Fruit fly (Drosophila melanogaster): ENCODE measurements around the gene Grip71.

Gene Grip71

DNA sequence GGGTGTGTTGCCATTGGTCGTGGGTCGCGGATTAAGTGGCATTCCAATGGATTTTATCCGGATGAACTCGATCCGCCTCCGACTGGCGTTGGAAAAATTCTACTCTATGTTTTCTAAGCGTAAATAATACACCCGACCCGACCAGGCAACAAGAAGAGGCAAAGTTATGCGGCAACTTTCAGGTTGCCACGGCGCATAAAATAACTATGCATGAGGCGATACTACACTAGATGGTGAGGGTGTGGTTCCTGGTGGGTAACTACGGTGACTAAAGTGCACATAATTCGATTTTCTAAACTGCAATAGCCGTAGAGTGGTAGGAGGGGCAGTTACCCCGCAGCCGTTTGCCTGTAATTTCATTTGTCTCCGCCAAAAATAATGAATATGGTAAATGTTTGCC, 37.5 kb upstream of the Grip71 start, which contains the start of gene CG43338:
Gene CG43338, minus strand, starts transcription at position 101 of the 400 bp plus-strand sequence.
- no peak for TF ChIP-seq CG18764 (GFP tag; optimal IDR thresholded peaks at IDR 0.05)
- TF ChIP-seq CG13775 (GFP tag; optimal IDR thresholded peaks at IDR 0.05), result no peak
- TF ChIP-seq CG12659 (GFP tag; optimal IDR thresholded peaks at IDR 0.05), result no peak
- TF ChIP-seq CG8388 (GFP tag; optimal IDR thresholded peaks at IDR 0.05), result no peak
- TF ChIP-seq CG4328 (GFP tag; optimal IDR thresholded peaks at IDR 0.05), result no peak
- no peak for TF ChIP-seq onecut (GFP tag; IDR thresholded peaks at IDR 0.05)
- no peak for TF ChIP-seq phol (tag; optimal IDR thresholded peaks at IDR 0.05)
- TF ChIP-seq emc (GFP tag; optimal IDR thresholded peaks at IDR 0.05), result no peak
- TF ChIP-seq Dip2 (GFP tag; IDR thresholded peaks at IDR 0.05), result no peak
- TF ChIP-seq peb (GFP tag; IDR thresholded peaks at IDR 0.05), result no peak
- TF ChIP-seq trem (tag; optimal IDR thresholded peaks at IDR 0.05), result no peak
- no peak for TF ChIP-seq pan (optimal IDR thresholded peaks at IDR 0.05)
- no peak for TF ChIP-seq pan (GFP tag; optimal IDR thresholded peaks at IDR 0.05 in 1 of 2, IDR thresholded peaks at IDR 0.05 in 1 of 2)

DNA sequence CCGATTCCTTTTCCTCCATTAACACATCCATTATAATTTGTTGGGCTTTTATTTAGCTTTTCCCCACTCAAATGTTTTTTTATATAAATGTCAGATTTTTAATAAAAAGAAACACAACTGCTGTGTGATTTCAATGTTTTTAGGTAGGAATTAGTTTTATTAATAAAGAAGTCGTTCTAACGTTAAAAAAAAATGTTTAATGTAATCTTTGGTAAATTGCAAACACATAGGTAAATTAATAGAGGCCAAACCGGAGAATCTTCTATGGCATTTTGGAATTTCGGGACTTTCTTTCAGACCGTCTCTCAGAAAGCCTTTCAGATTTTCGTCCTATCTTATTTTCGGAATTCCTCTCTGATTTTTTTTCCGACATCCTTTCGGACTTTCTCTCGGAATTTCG, 35.5 kb upstream of the Grip71 start, which contains the start of gene CG43339:
Gene CG43339, minus strand, starts transcription at position 101 of the 400 bp plus-strand sequence.
- TF ChIP-seq CG30403 (GFP tag; optimal IDR thresholded peaks at IDR 0.05), result no peak
- TF ChIP-seq ato (GFP tag; IDR thresholded peaks at IDR 0.05; ENCODE audit: partially characterized antibody), result no peak
- TF ChIP-seq CG8924 (tag; optimal IDR thresholded peaks at IDR 0.05), result no peak
- TF ChIP-seq Fer1 (GFP tag; optimal IDR thresholded peaks at IDR 0.05), result no peak
- TF ChIP-seq row (GFP tag; IDR thresholded peaks at IDR 0.05), result no peak
- no peak for TF ChIP-seq Tbp (GFP tag; optimal IDR thresholded peaks at IDR 0.05)
- TF ChIP-seq her (GFP tag; optimal IDR thresholded peaks at IDR 0.05), result no peak
- TF ChIP-seq CG16779 (GFP tag; IDR thresholded peaks at IDR 0.05), result no peak
- no peak for TF ChIP-seq ATbp (GFP tag; optimal IDR thresholded peaks at IDR 0.05)
- TF ChIP-seq az2 (GFP tag; optimal IDR thresholded peaks at IDR 0.05), result no peak

- no peak for TF ChIP-seq yki (optimal IDR thresholded peaks at IDR 0.05)
- TF ChIP-seq Hr51 (GFP tag; optimal IDR thresholded peaks at IDR 0.05), result no peak
- no peak for TF ChIP-seq ac (GFP tag; optimal IDR thresholded peaks at IDR 0.05)
- TF ChIP-seq cato (GFP tag; optimal IDR thresholded peaks at IDR 0.05; ENCODE audit: borderline replicate concordance), result no peak
These were observed 33.7 kb upstream of the Grip71 start, which contains the start of gene Mst36Fb for dm6 chr2L:18674994-18675393. Mst36Fb (minus strand) TSS chr2L:18675094.

dm6 chr2L:18676948-18677820, 31.5 kb upstream of the Grip71 start, which contains the start of the genes Mst36Fa and CG31751:
Mst36Fa (minus strand) TSS chr2L:18676998.
CG31751 (plus strand) TSS chr2L:18677221.
- TF ChIP-seq Meics (GFP tag; optimal IDR thresholded peaks at IDR 0.05), result peak; percentile 86
- peak; percentile 60 for TF ChIP-seq nerfin-1 (tag; optimal IDR thresholded peaks at IDR 0.05)
- peak; percentile 7 for TF ChIP-seq trem (tag; optimal IDR thresholded peaks at IDR 0.05)
- TF ChIP-seq Nf-YB (GFP tag; optimal IDR thresholded peaks at IDR 0.05), result peak; percentile 68
- TF ChIP-seq Six4 (GFP tag; optimal IDR thresholded peaks at IDR 0.05), result peak; percentile 30
- TF ChIP-seq Spps (tag; optimal IDR thresholded peaks at IDR 0.05), result no peak
- peak; percentile 71 for TF ChIP-seq tup (GFP tag; optimal IDR thresholded peaks at IDR 0.05)
- peak; percentile 37 for TF ChIP-seq MESR4 (GFP tag; optimal IDR thresholded peaks at IDR 0.05)
- TF ChIP-seq ATbp (GFP tag; optimal IDR thresholded peaks at IDR 0.05), result peak; percentile 97
- peak; percentile 90 for TF ChIP-seq CG34376 (GFP tag; optimal IDR thresholded peaks at IDR 0.05)
- TF ChIP-seq CG11695 (GFP tag; IDR thresholded peaks at IDR 0.05), result peak; percentile 71
- TF ChIP-seq CG12744 (GFP tag; optimal IDR thresholded peaks at IDR 0.05), result peak; percentile 28
- TF ChIP-seq CG5953 (GFP tag; IDR thresholded peaks at IDR 0.05), result peak; percentile 56
- TF ChIP-seq oc (tag; optimal IDR thresholded peaks at IDR 0.05), result peak; percentile 35
- peak; percentile 74 for TF ChIP-seq CG12299 (tag; optimal IDR thresholded peaks at IDR 0.05)
- TF ChIP-seq gem (tag; optimal IDR thresholded peaks at IDR 0.05), result peak; percentile 73
- peak; percentile 78 for TF ChIP-seq tx (GFP tag; optimal IDR thresholded peaks at IDR 0.05)
- TF ChIP-seq corto (GFP tag; optimal IDR thresholded peaks at IDR 0.05), result no peak
- peak; percentile 7 for TF ChIP-seq CG15696 (tag; optimal IDR thresholded peaks at IDR 0.05)
- TF ChIP-seq eve (GFP tag; optimal IDR thresholded peaks at IDR 0.05), result no peak
